Fruit fly (Drosophila melanogaster) whole organism, prepupa: ENCODE results near the gene CG3386.
A peak's percentile ranks its signal among the peaks of the same experiment; 100 is the strongest.

ENCODE experiments used
- CG10631 ChIP-seq: fragments of 200-800 bp; sonication (Bioruptor generic); optimal IDR thresholded peaks from 2 replicates; lab custom pipeline; 2016; ENCODE audit warnings: missing biosample characterization, missing genetic modification characterization
- CG10669 ChIP-seq: fragments of 200-800 bp; sonication (Bioruptor generic); optimal IDR thresholded peaks from 3 replicates; lab custom pipeline; 2018; ENCODE audit warnings: missing biosample characterization, mild to moderate bottlenecking, missing genetic modification characterization, moderate library complexity
- CG11294 ChIP-seq: fragments of 200-800 bp; sonication (Bioruptor generic); IDR thresholded peaks from 2 replicates; pipeline ENCODE4 v1.3.6; 2022; ENCODE audit warnings: missing biosample characterization, missing genetic modification characterization
- CG11762 ChIP-seq: fragments of 200-800 bp; sonication (Bioruptor generic); optimal IDR thresholded peaks from 3 replicates; lab custom pipeline; 2016; ENCODE audit warnings: missing biosample characterization, missing genetic modification characterization; ENCODE audit not compliant: insufficient read depth
- CG15336 ChIP-seq: fragments of 200-800 bp; sonication (Bioruptor generic); IDR thresholded peaks from 2 replicates; pipeline ENCODE4 v1.3.6; 2022; ENCODE audit warnings: missing biosample characterization, missing genetic modification characterization
- CG1621 ChIP-seq: fragments of 200-800 bp; sonication (Bioruptor generic); optimal IDR thresholded peaks from 3 replicates; lab custom pipeline; 2018; ENCODE audit warnings: missing biosample characterization, mild to moderate bottlenecking, missing genetic modification characterization
- CG31627 ChIP-seq: fragments of 200-800 bp; sonication (Bioruptor generic); optimal IDR thresholded peaks from 3 replicates; lab custom pipeline; 2016; ENCODE audit warnings: missing biosample characterization, missing genetic modification characterization
- CG34406 ChIP-seq: fragments of 200-800 bp; sonication (Bioruptor generic); optimal IDR thresholded peaks from 3 replicates; lab custom pipeline; 2016; ENCODE audit warnings: missing biosample characterization, missing genetic modification characterization
- CG3919 ChIP-seq: fragments of 200-800 bp; sonication (Bioruptor generic); optimal IDR thresholded peaks from 3 replicates; lab custom pipeline; 2016; ENCODE audit warnings: missing biosample characterization, missing genetic modification characterization
- CG4318 ChIP-seq: fragments of 200-800 bp; sonication (Bioruptor generic); optimal IDR thresholded peaks from 3 replicates; lab custom pipeline; 2017; ENCODE audit warnings: missing biosample characterization, mild to moderate bottlenecking, missing genetic modification characterization
- CG6163 ChIP-seq: fragments of 200-800 bp; sonication (Bioruptor generic); IDR thresholded peaks from 3 replicates; pipeline ENCODE4 v1.3.6; 2022; ENCODE audit warnings: missing biosample characterization, missing genetic modification characterization
- CG6792 ChIP-seq: fragments of 200-800 bp; sonication (Bioruptor generic); optimal IDR thresholded peaks from 3 replicates; lab custom pipeline; 2016; ENCODE audit warnings: missing biosample characterization, missing genetic modification characterization
- CG6808 ChIP-seq: fragments of 200-800 bp; sonication (Bioruptor generic); optimal IDR thresholded peaks from 3 replicates; lab custom pipeline; 2017; ENCODE audit warnings: missing biosample characterization, missing genetic modification characterization, mild to moderate bottlenecking, moderate library complexity, missing genetic modification reagents
- CG6854 ChIP-seq: fragments of 200-800 bp; sonication (Bioruptor generic); optimal IDR thresholded peaks from 2 replicates; lab custom pipeline; 2017; ENCODE audit warnings: missing biosample characterization, mild to moderate bottlenecking, missing genetic modification characterization
- CG7368 ChIP-seq: fragments of 200-800 bp; sonication (Bioruptor generic); optimal IDR thresholded peaks from 3 replicates; lab custom pipeline; 2016; ENCODE audit warnings: missing biosample characterization, missing genetic modification characterization
- CG8119 ChIP-seq: fragments of 200-800 bp; sonication (Bioruptor generic); IDR thresholded peaks from 3 replicates; pipeline ENCODE4 v1.3.6; 2022; ENCODE audit warnings: missing biosample characterization, missing genetic modification characterization
- CG8319 ChIP-seq: fragments of 200-800 bp; sonication (Bioruptor generic); optimal IDR thresholded peaks from 3 replicates; lab custom pipeline; 2016; ENCODE audit warnings: missing biosample characterization, missing genetic modification characterization
- CG9139 ChIP-seq: fragments of 200-800 bp; sonication (Bioruptor generic); optimal IDR thresholded peaks from 3 replicates; lab custom pipeline; 2017; ENCODE audit warnings: missing biosample characterization, mild to moderate bottlenecking, missing genetic modification characterization
- Eip75B ChIP-seq: fragments of 200-800 bp; sonication (Bioruptor generic); optimal IDR thresholded peaks from 3 replicates; lab custom pipeline; 2016; ENCODE audit warnings: missing biosample characterization, missing genetic modification characterization
- Eip93F ChIP-seq: fragments of 200-800 bp; sonication (Bioruptor generic); optimal IDR thresholded peaks from 2 replicates; lab custom pipeline; 2016; ENCODE audit warnings: missing biosample characterization, mild to moderate bottlenecking, missing genetic modification characterization
- Ets21C ChIP-seq: fragments of 200-800 bp; sonication (Bioruptor generic); optimal IDR thresholded peaks from 3 replicates; lab custom pipeline; 2016; ENCODE audit warnings: missing biosample characterization, missing genetic modification characterization
- Gug ChIP-seq: fragments of 200-800 bp; sonication (Bioruptor generic); IDR thresholded peaks from 2 replicates; pipeline ENCODE4 v1.3.6; 2022; ENCODE audit warnings: missing biosample characterization, missing genetic modification characterization
- Hr38 ChIP-seq: sonication (Bioruptor generic); optimal IDR thresholded peaks from 2 replicates; lab custom pipeline; 2016; ENCODE audit warnings: missing biosample characterization, missing genetic modification characterization
- Hr39 ChIP-seq: fragments of 200-800 bp; sonication (Bioruptor generic); optimal IDR thresholded peaks from 2 replicates; lab custom pipeline; 2016; ENCODE audit warnings: missing biosample characterization, missing genetic modification characterization
- Hr4 ChIP-seq: fragments of 200-800 bp; sonication (Bioruptor generic); optimal IDR thresholded peaks from 3 replicates; lab custom pipeline; 2016; ENCODE audit warnings: missing biosample characterization, missing genetic modification characterization
- Lpt ChIP-seq: fragments of 200-800 bp; sonication (Bioruptor generic); optimal IDR thresholded peaks from 3 replicates; lab custom pipeline; 2016; ENCODE audit warnings: missing biosample characterization, missing genetic modification characterization
- Met ChIP-seq: fragments of 200-800 bp; sonication (Bioruptor generic); optimal IDR thresholded peaks from 3 replicates; lab custom pipeline; 2016; ENCODE audit warnings: missing biosample characterization, missing genetic modification characterization
- OdsH ChIP-seq: fragments of 200-800 bp; sonication (Bioruptor generic); optimal IDR thresholded peaks from 3 replicates; lab custom pipeline; 2016; ENCODE audit warnings: missing biosample characterization, missing genetic modification characterization
- Smox ChIP-seq: fragments of 200-800 bp; sonication (Bioruptor generic); optimal IDR thresholded peaks from 3 replicates; lab custom pipeline; 2016; ENCODE audit warnings: missing biosample characterization, missing genetic modification characterization
- Sox102F ChIP-seq: fragments of 200-800 bp; sonication (Bioruptor generic); optimal IDR thresholded peaks from 2 replicates; lab custom pipeline; 2016; ENCODE audit warnings: missing biosample characterization, mild to moderate bottlenecking, missing genetic modification characterization
- Sox15 ChIP-seq: fragments of 200-800 bp; sonication (Bioruptor generic); optimal IDR thresholded peaks from 3 replicates; lab custom pipeline; 2016; ENCODE audit warnings: missing biosample characterization, missing genetic modification characterization
- achi ChIP-seq: fragments of 200-800 bp; sonication (Bioruptor generic); optimal IDR thresholded peaks from 3 replicates; lab custom pipeline; 2016; ENCODE audit warnings: missing biosample characterization, missing genetic modification characterization
- acj6 ChIP-seq: fragments of 200-800 bp; sonication (Bioruptor generic); optimal IDR thresholded peaks from 3 replicates; lab custom pipeline; 2016; ENCODE audit warnings: missing biosample characterization, missing genetic modification characterization
- dac ChIP-seq: fragments of 200-800 bp; sonication (Bioruptor generic); optimal IDR thresholded peaks from 2 replicates; lab custom pipeline; 2017; ENCODE audit warnings: missing biosample characterization, mild to moderate bottlenecking, missing genetic modification characterization
- dsx ChIP-seq: fragments of 200-800 bp; optimal IDR thresholded peaks from 3 replicates; lab custom pipeline; 2019; ENCODE audit warnings: missing biosample characterization, mild to moderate bottlenecking, missing genetic modification characterization, moderate library complexity; ENCODE audit not compliant: poor library complexity, severe bottlenecking
- eg ChIP-seq: fragments of 200-800 bp; sonication (Bioruptor generic); IDR thresholded peaks from 3 replicates; pipeline ENCODE4 v1.3.6; 2022; ENCODE audit warnings: missing biosample characterization, missing genetic modification characterization
- fd59A ChIP-seq: fragments of 200-800 bp; sonication (Bioruptor generic); optimal IDR thresholded peaks from 2 replicates; lab custom pipeline; 2017; ENCODE audit warnings: missing biosample characterization, mild to moderate bottlenecking, missing genetic modification characterization, missing genetic modification reagents
- fd85E ChIP-seq: fragments of 200-800 bp; sonication (Bioruptor generic); optimal IDR thresholded peaks from 3 replicates; lab custom pipeline; 2016; ENCODE audit warnings: missing biosample characterization, missing genetic modification characterization
- fkh ChIP-seq: fragments of 200-800 bp; sonication (Bioruptor generic); optimal IDR thresholded peaks from 3 replicates; lab custom pipeline; 2017; ENCODE audit warnings: missing biosample characterization, mild to moderate bottlenecking, missing genetic modification characterization, moderate library complexity
- lz ChIP-seq: fragments of 200-800 bp; sonication (Bioruptor generic); optimal IDR thresholded peaks from 3 replicates; lab custom pipeline; 2016; ENCODE audit warnings: missing biosample characterization, missing genetic modification characterization
- pdm3 ChIP-seq: fragments of 200-800 bp; sonication (Bioruptor generic); optimal IDR thresholded peaks from 3 replicates; lab custom pipeline; 2016; ENCODE audit warnings: missing biosample characterization, missing genetic modification characterization
- ss ChIP-seq, 2 experiments: fragments of 200-800 bp; sonication (Bioruptor generic); optimal IDR thresholded peaks; 2 replicates in 1 of 2; 3 replicates in 1 of 2; lab custom pipeline; 2017 to 2018; ENCODE audit warnings: mild to moderate bottlenecking in 2 of 2, missing biosample characterization in 2 of 2, missing genetic modification characterization in 2 of 2, moderate library complexity in 1 of 2
- topi ChIP-seq: fragments of 200-800 bp; sonication (Bioruptor generic); optimal IDR thresholded peaks from 3 replicates; lab custom pipeline; 2016; ENCODE audit warnings: missing biosample characterization, missing genetic modification characterization
- vri ChIP-seq: fragments of 200-800 bp; sonication (Bioruptor generic); optimal IDR thresholded peaks from 3 replicates; lab custom pipeline; 2016; ENCODE audit warnings: missing biosample characterization, mild to moderate bottlenecking, missing genetic modification characterization

The CG3386 gene

DNA sequence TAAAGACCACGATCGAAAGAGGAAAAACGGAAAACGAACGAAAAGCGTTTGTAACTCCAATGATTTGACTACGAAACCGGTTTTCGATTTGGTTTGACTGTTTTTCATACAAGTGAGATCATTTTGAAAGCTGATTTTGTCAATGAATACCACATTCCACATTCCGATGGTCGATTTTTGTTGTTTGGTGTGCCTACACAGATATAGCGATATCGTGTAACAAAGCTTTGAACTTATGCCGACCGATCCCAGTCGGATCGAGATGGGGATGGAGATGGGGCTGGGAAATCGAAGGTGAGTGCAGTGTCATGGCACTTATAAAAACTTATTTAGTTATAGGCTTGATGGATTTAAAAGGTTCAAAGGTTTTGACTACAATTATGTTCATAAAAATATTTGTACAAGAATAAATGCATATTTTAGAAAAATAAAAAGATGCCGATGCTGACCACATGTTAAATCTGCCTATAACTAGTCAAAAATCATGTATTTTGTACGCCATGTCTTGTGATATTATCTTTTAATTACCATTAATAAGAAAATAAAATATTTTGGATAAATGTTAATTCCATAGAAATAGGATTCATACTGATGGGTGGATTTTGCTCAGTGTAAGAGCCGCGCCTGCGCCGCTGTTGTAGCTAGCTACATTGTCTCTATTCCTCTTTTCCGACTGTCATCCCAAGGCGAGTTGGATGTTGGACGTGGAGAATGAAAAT, 40.0 kb downstream of the CG3386 start (continued):
- TF ChIP-seq fd59A (GFP tag; lab: Kevin White, UChicago) (peak; percentile 44), Lpt (GFP tag; lab: Kevin White, UChicago) (peak; percentile 28), Hr39 (GFP tag; lab: Kevin White, UChicago) (no peak), CG6854 (GFP tag; lab: Kevin White, UChicago) (no peak)

DNA sequence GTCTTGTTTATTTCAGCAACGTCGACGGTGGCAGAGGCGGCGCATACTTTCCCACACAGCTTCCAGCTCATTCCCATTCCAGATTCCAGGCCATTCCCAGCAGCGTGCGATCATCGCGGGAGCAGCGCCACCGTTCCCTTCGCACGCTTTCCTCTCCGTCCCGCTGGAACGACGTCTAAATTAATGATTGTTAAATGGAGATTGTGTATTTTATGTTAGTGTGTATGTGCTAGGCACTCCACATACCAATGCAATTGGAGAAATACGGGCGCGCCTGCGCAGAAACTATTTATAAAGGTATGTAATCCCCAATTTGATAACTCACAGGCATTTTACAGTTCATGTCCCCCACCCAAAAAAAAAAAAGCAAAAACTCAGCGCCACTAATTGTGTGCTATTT, 40.8 kb downstream of the CG3386 start:
- TF ChIP-seq Eip93F (no peak), fd59A (GFP tag; lab: Kevin White, UChicago) (no peak), Hr38 (no peak), dac (GFP tag; lab: Kevin White, UChicago) (no peak), CG10669 (GFP tag; lab: Kevin White, UChicago) (no peak), fd85E (GFP tag; lab: Kevin White, UChicago) (no peak), CG8319 (no peak), CG8119 (0 out of 3 replicates have a peak, but pooled peaks have one; percentile 23), eg (GFP tag; lab: Robert Waterston, UW) (0 out of 3 replicates have a peak, but pooled peaks have one; percentile 38), Gug (GFP tag; lab: Robert Waterston, UW) (no peak), CG11294 (GFP tag; lab: Robert Waterston, UW) (no peak)

DNA sequence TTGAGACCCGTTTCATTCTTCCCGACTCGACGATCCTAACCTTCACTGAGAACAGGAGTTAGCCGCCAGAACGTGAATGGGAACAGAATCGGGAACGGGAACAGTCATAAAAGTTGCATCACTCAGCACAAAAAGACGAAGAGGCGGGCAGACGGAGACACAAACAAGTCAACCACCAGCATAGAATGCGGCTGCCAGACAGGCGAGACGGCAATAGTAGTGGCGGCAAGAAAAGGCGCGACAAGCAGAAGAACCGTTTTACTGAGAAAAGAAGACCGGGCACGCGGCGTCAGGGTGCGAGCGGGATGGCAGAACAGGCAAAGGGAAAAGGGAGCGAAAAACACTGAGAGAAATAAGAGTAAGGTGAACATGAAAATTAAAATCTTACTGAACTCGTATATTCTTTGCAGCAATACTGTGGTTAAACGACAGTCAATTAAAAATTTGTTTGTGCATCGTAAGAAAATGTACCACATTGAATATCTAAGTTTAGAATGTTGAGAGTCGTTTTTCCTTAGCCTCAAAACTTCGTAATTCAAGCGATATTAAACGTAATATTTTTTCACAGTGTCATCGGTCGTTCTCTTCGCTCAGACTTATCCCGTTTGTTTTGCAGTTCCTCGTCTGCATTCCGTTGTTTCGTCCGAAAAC, 41.8 kb downstream of the CG3386 start:
- peak; percentile 93 for TF ChIP-seq Eip75B (GFP tag; lab: Kevin White, UChicago)
- peak; percentile 92 for TF ChIP-seq CG6808 (GFP tag; lab: Kevin White, UChicago)
- peak; percentile 77 for TF ChIP-seq Gug (GFP tag; lab: Robert Waterston, UW)
- peak; percentile 92 for TF ChIP-seq CG11762 (GFP tag; lab: Kevin White, UChicago)
- peak; percentile 76 for TF ChIP-seq dac (GFP tag; lab: Kevin White, UChicago)
- TF ChIP-seq fd85E (GFP tag; lab: Kevin White, UChicago) = peak; percentile 78
- TF ChIP-seq fkh (GFP tag; lab: Kevin White, UChicago) = peak; percentile 23
- peak; percentile 87 for TF ChIP-seq CG15336 (GFP tag; lab: Robert Waterston, UW)
- peak; percentile 92 for TF ChIP-seq CG1621 (tag; lab: Kevin White, UChicago)
- TF ChIP-seq achi (GFP tag; lab: Kevin White, UChicago) = peak; percentile 92
- TF ChIP-seq topi (GFP tag; lab: Kevin White, UChicago) = peak; percentile 95
- no peak for TF ChIP-seq Hr38
- TF ChIP-seq CG8319 = peak; percentile 87
- peak; percentile 93 for TF ChIP-seq Ets21C (GFP tag; lab: Kevin White, UChicago)
- TF ChIP-seq CG6163 (GFP tag; lab: Robert Waterston, UW) = peak; percentile 92
- TF ChIP-seq Hr39 (GFP tag; lab: Kevin White, UChicago) = peak; percentile 95
- TF ChIP-seq ss (GFP tag; optimal IDR thresholded peaks at IDR 0.05; lab: Kevin White, UChicago) = peak; percentile 89 to 91
- peak; percentile 93 for TF ChIP-seq pdm3 (GFP tag; lab: Kevin White, UChicago)
- peak; percentile 94 for TF ChIP-seq vri (GFP tag; lab: Kevin White, UChicago)
- TF ChIP-seq CG4318 (GFP tag; lab: Kevin White, UChicago) = peak; percentile 75
- TF ChIP-seq Smox = peak; percentile 94
- peak; percentile 80 for TF ChIP-seq Eip93F
- TF ChIP-seq eg (GFP tag; lab: Robert Waterston, UW) = peak; percentile 84
- TF ChIP-seq dsx (GFP tag; lab: Kevin White, UChicago) = peak; percentile 88
- peak; percentile 95 for TF ChIP-seq lz (GFP tag; lab: Kevin White, UChicago)
- TF ChIP-seq acj6 = peak; percentile 95
- TF ChIP-seq CG7368 = peak; percentile 91
- peak; percentile 95 for TF ChIP-seq Met (GFP tag; lab: Kevin White, UChicago)
- TF ChIP-seq CG6854 (GFP tag; lab: Kevin White, UChicago) = peak; percentile 87
- TF ChIP-seq Sox102F (GFP tag; lab: Kevin White, UChicago) = peak; percentile 94
- TF ChIP-seq Hr4 (GFP tag; lab: Kevin White, UChicago) = peak; percentile 87
- peak; percentile 90 for TF ChIP-seq CG34406 (GFP tag; lab: Kevin White, UChicago)
- TF ChIP-seq CG6792 (GFP tag; lab: Kevin White, UChicago) = peak; percentile 94
- peak; percentile 89 for TF ChIP-seq CG10631
- peak; percentile 95 for TF ChIP-seq OdsH
- TF ChIP-seq CG9139 (GFP tag; lab: Kevin White, UChicago) = peak; percentile 90
- peak; percentile 87 for TF ChIP-seq Sox15 (GFP tag; lab: Kevin White, UChicago)
- TF ChIP-seq CG3919 (GFP tag; lab: Kevin White, UChicago) = peak; percentile 95
- peak; percentile 95 for TF ChIP-seq CG31627 (GFP tag; lab: Kevin White, UChicago)
